Worm (Caenorhabditis elegans): Measurements from ENCODE around the gene srx-4.

DNA sequence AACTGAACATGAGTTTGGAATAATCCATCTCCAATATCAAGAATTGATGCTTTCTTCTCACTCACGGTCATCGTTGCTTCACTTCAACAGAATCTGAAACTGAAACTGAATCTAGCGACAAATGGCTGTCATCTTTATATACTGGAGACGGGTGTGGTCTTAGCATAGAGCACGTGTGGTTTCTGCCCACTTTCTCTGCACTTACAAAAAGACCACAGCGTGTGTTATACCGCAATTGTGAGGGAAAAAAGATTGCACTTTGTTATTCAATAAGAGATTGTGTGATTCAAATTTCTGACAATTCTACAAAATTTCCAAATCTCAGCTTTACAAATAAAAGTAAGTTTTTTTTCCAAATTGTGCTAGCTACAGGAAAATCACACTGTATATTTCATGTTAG lies 46.4 kb downstream of the srx-4 start, which contains the start of gene F48G7.12:
- TF ChIP-seq tbx-11 (GFP tag; IDR thresholded peaks at IDR 0.05) (no peak), ama-1 (optimal IDR thresholded peaks at IDR 0.05) (no peak), flt-1 (GFP tag; IDR thresholded peaks at IDR 0.05) (no peak), hmg-4 (GFP tag; optimal IDR thresholded peaks at IDR 0.05) (no peak), F13C5.2 (tag; optimal IDR thresholded peaks at IDR 0.05) (no peak), scrt-1 (GFP tag; IDR thresholded peaks at IDR 0.05) (no peak), pes-1 (GFP tag; IDR thresholded peaks at IDR 0.05) (no peak), hnd-1 (tag; optimal IDR thresholded peaks at IDR 0.05) (no peak), ceh-36 (tag; optimal IDR thresholded peaks at IDR 0.05) (no peak), ceh-13 (GFP tag; optimal IDR thresholded peaks at IDR 0.05) (no peak)

All from whole organism, early embryonic.